Worm (Caenorhabditis elegans) whole organism, late embryonic: ENCODE results near the gene prde-1.

Experiments used
- ceh-2 ChIP-seq: sonication (generic microtip); optimal IDR thresholded peaks from 2 replicates; lab custom pipeline; 2016; ENCODE audit warnings: missing genotype, missing genetic modification characterization, missing compliant biosample characterization
- ceh-24 ChIP-seq: sonication (generic microtip); optimal IDR thresholded peaks from 2 replicates; lab custom pipeline; 2016; ENCODE audit warnings: mild to moderate bottlenecking, missing genetic modification characterization, missing compliant biosample characterization
- fkh-10 ChIP-seq: fragments of 150-350 bp; optimal IDR thresholded peaks from 2 replicates; lab custom pipeline; 2014; ENCODE audit warnings: missing biosample characterization, missing genetic modification reagents, missing genetic modification characterization

DNA sequence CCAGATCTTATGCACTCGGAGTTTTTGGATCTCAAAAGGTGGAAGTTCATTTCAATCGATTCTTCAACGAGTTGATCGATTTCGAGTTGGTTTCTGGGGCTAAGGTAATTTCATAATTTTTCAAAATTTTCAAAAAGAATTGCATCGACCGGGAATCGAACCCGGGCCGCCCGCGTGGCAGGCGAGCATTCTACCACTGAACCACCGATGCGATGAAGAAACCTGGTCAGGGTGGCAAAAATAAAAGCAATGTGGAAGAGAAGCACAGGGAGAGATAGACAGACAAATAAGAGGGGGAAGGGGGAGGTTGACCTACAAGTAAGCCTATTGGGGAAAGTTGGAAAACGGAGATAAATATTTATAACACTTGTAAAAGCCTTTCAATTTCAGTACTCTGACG lies 33.0 kb upstream of the prde-1 start:
- TF ChIP-seq ceh-24 (tag; lab: Kevin White, UChicago) (no peak), fkh-10 (GFP tag; lab: Kevin White, UChicago) (no peak), ceh-2 (peak; percentile 39)
